Worm (Caenorhabditis elegans) whole organism, L3 larva: ENCODE data around the gene F25D1.3.

Experiments
- ceh-28 ChIP-seq: fragments of 150-350 bp; optimal IDR thresholded peaks from 2 replicates; lab custom pipeline; 2014; ENCODE audit warnings: missing biosample characterization, missing genetic modification reagents, missing genetic modification characterization
- unc-62 ChIP-seq: fragments of 150-350 bp; sonication (generic microtip); optimal IDR thresholded peaks from 4 replicates; lab custom pipeline; 2014; ENCODE audit warnings: missing biosample characterization, missing genetic modification reagents, missing genetic modification characterization

- TF ChIP-seq ceh-28 (tag; lab: Kevin White, UChicago) (no peak), unc-62 (no peak)
Observed at ce11 chrV:10564830-10565365, 36.4 kb downstream of the F25D1.3 start, which contains the start of gene cat-4.
